5 fruit fly cellular contexts compared by ENCODE assay signal in genomic region chr3R:5264251-5265098, dm6.
A peak's percentile ranks its signal among the peaks of the same experiment; 100 is the strongest.
TF ChIP-seq lines count a peak whose summit lies in the region.

No protein-coding gene starts in this region.

- no peak for TF ChIP-seq CTCF in whole organism, embryonic (GFP tag; optimal IDR thresholded peaks at IDR 0.05; lab: Kevin White, UChicago)

TF ChIP-seq in whole organism, adult, 20 proteins besides CTCF, POLR2A, EP300 and RAD21 (continues in another document):
- TF ChIP-seq bab1 (GFP tag; optimal IDR thresholded peaks at IDR 0.05; lab: Kevin White, UChicago) (peak; percentile 23), CG14711 (tag; optimal IDR thresholded peaks at IDR 0.05; lab: Kevin White, UChicago) (peak; percentile 1), toe (GFP tag; optimal IDR thresholded peaks at IDR 0.05; lab: Kevin White, UChicago) (peak; percentile 18), CG12768 (GFP tag; optimal IDR thresholded peaks at IDR 0.05; lab: Kevin White, UChicago) (peak; percentile 27), CG1620 (GFP tag; optimal IDR thresholded peaks at IDR 0.05; lab: Kevin White, UChicago) (peak; percentile 29), ovo (GFP tag; optimal IDR thresholded peaks at IDR 0.05; lab: Kevin White, UChicago) (peak; percentile 75), Crg-1 (GFP tag; optimal IDR thresholded peaks at IDR 0.05; lab: Kevin White, UChicago) (no peak), CG7045 (GFP tag; optimal IDR thresholded peaks at IDR 0.05; lab: Kevin White, UChicago) (no peak), cic (GFP tag; optimal IDR thresholded peaks at IDR 0.05; lab: Kevin White, UChicago) (peak; percentile 77), kay (GFP tag; lab: Kevin White, UChicago; ENCODE audit: borderline replicate concordance) (peak; percentile 83), Hr96 (GFP tag; optimal IDR thresholded peaks at IDR 0.05; lab: Kevin White, UChicago) (peak; percentile 66), pad (GFP tag; optimal IDR thresholded peaks at IDR 0.05; lab: Kevin White, UChicago) (peak; percentile 95), CG33017 (tag; optimal IDR thresholded peaks at IDR 0.05; lab: Kevin White, UChicago) (peak; percentile 22), CG11617 (GFP tag; optimal IDR thresholded peaks at IDR 0.05; lab: Kevin White, UChicago) (peak; percentile 72), tj (GFP tag; optimal IDR thresholded peaks at IDR 0.05; lab: Kevin White, UChicago) (peak; percentile 12), Clk (GFP tag; optimal IDR thresholded peaks at IDR 0.05; lab: Kevin White, UChicago) (no peak), CG7101 (tag; optimal IDR thresholded peaks at IDR 0.05; lab: Kevin White, UChicago) (peak; percentile 39), Mnt (GFP tag; optimal IDR thresholded peaks at IDR 0.05; lab: Kevin White, UChicago) (peak; percentile 52)

TF ChIP-seq in whole organism, embryonic, 481 proteins besides CTCF, POLR2A, EP300 and RAD21 (continues in another document):
- TF ChIP-seq nerfin-1 (tag; optimal IDR thresholded peaks at IDR 0.05; lab: Kevin White, UChicago): no peak
- TF ChIP-seq prd (optimal IDR thresholded peaks at IDR 0.05; lab: Kevin White, UChicago): no peak
- no peak for TF ChIP-seq prd (GFP tag; IDR thresholded peaks at IDR 0.05; lab: Robert Waterston, UW)
- peak; percentile 24 for TF ChIP-seq CG12299 (tag; optimal IDR thresholded peaks at IDR 0.05; lab: Kevin White, UChicago)
- TF ChIP-seq CG13296 (GFP tag; optimal IDR thresholded peaks at IDR 0.05; lab: Kevin White, UChicago): peak; percentile 54
- no peak for TF ChIP-seq CG3838 (GFP tag; optimal IDR thresholded peaks at IDR 0.05; lab: Kevin White, UChicago)
- peak; percentile 31 for TF ChIP-seq CG33213 (GFP tag; optimal IDR thresholded peaks at IDR 0.05; lab: Kevin White, UChicago)
- TF ChIP-seq org-1 (GFP tag; optimal IDR thresholded peaks at IDR 0.05; lab: Kevin White, UChicago): peak; percentile 43
- TF ChIP-seq Kr (GFP tag; optimal IDR thresholded peaks at IDR 0.05; lab: Kevin White, UChicago): no peak
- TF ChIP-seq Xbp1 (GFP tag; optimal IDR thresholded peaks at IDR 0.05; lab: Kevin White, UChicago): no peak
- no peak for TF ChIP-seq Lhr (GFP tag; optimal IDR thresholded peaks at IDR 0.05; lab: Kevin White, UChicago)
- no peak for TF ChIP-seq Nf-YB (GFP tag; optimal IDR thresholded peaks at IDR 0.05; lab: Kevin White, UChicago)
- no peak for TF ChIP-seq rib (GFP tag; IDR thresholded peaks at IDR 0.05; lab: Robert Waterston, UW)
- no peak; the same call in 1 of the 2 replicates for TF ChIP-seq lmd (GFP tag; IDR thresholded peaks at IDR 0.05; lab: Robert Waterston, UW)
- TF ChIP-seq Opbp (GFP tag; IDR thresholded peaks at IDR 0.05; lab: Robert Waterston, UW; ENCODE audit: partially characterized antibody): 0 out of 3 replicates have a peak, but pooled peaks have one; percentile 37
- TF ChIP-seq ase (GFP tag; IDR thresholded peaks at IDR 0.05; lab: Robert Waterston, UW): no peak
- TF ChIP-seq CG2129 (GFP tag; IDR thresholded peaks at IDR 0.05; lab: Robert Waterston, UW; ENCODE audit: partially characterized antibody): no peak
- peak; percentile 76 for TF ChIP-seq CG3163 (GFP tag; optimal IDR thresholded peaks at IDR 0.05; lab: Kevin White, UChicago)

TF ChIP-seq in whole organism, prepupa, 60 proteins besides CTCF, POLR2A, EP300 and RAD21 (continues in another document):
- TF ChIP-seq CG10669 (GFP tag; optimal IDR thresholded peaks at IDR 0.05; lab: Kevin White, UChicago): peak; percentile 52
- TF ChIP-seq dsx (GFP tag; optimal IDR thresholded peaks at IDR 0.05; lab: Kevin White, UChicago; ENCODE audit: poor library complexity, severe bottlenecking): peak; percentile 10
- TF ChIP-seq Eip75B (GFP tag; optimal IDR thresholded peaks at IDR 0.05; lab: Kevin White, UChicago): peak; percentile 43
- peak; percentile 55 for TF ChIP-seq CG34406 (GFP tag; optimal IDR thresholded peaks at IDR 0.05; lab: Kevin White, UChicago)
- peak; percentile 49 for TF ChIP-seq Hr39 (GFP tag; optimal IDR thresholded peaks at IDR 0.05; lab: Kevin White, UChicago)
- no peak for TF ChIP-seq CG15336 (GFP tag; IDR thresholded peaks at IDR 0.05; lab: Robert Waterston, UW)
- peak; percentile 49 for TF ChIP-seq CG31627 (GFP tag; optimal IDR thresholded peaks at IDR 0.05; lab: Kevin White, UChicago)
- peak; percentile 56 for TF ChIP-seq fkh (GFP tag; optimal IDR thresholded peaks at IDR 0.05; lab: Kevin White, UChicago)
- TF ChIP-seq Lpt (GFP tag; optimal IDR thresholded peaks at IDR 0.05; lab: Kevin White, UChicago): no peak
- TF ChIP-seq Ets21C (GFP tag; optimal IDR thresholded peaks at IDR 0.05; lab: Kevin White, UChicago): peak; percentile 44
- peak; percentile 4 for TF ChIP-seq dac (GFP tag; optimal IDR thresholded peaks at IDR 0.05; lab: Kevin White, UChicago)
- peak; percentile 1 for TF ChIP-seq CG8632 (GFP tag; optimal IDR thresholded peaks at IDR 0.05; lab: Kevin White, UChicago)
- peak; percentile 55 for TF ChIP-seq Met (GFP tag; optimal IDR thresholded peaks at IDR 0.05; lab: Kevin White, UChicago)
- no peak for TF ChIP-seq Hr38 (GFP tag; optimal IDR thresholded peaks at IDR 0.05; lab: Kevin White, UChicago)
- TF ChIP-seq Hr4 (GFP tag; optimal IDR thresholded peaks at IDR 0.05; lab: Kevin White, UChicago): peak; percentile 50
- TF ChIP-seq CG32006 (GFP tag; optimal IDR thresholded peaks at IDR 0.05; lab: Kevin White, UChicago): peak; percentile 67
- peak; percentile 43 for TF ChIP-seq spab (GFP tag; optimal IDR thresholded peaks at IDR 0.05; lab: Kevin White, UChicago)
- TF ChIP-seq CG7368 (GFP tag; optimal IDR thresholded peaks at IDR 0.05; lab: Kevin White, UChicago): peak; percentile 11
- peak; percentile 49 for TF ChIP-seq lz (GFP tag; optimal IDR thresholded peaks at IDR 0.05; lab: Kevin White, UChicago)

TF ChIP-seq in whole organism, pupa, 21 proteins besides CTCF, POLR2A, EP300 and RAD21:
- no peak for TF ChIP-seq EcR (GFP tag; optimal IDR thresholded peaks at IDR 0.05; lab: Kevin White, UChicago)
- TF ChIP-seq rn (GFP tag; IDR thresholded peaks at IDR 0.05; lab: Robert Waterston, UW): no peak
- TF ChIP-seq CG8159 (tag; optimal IDR thresholded peaks at IDR 0.05; lab: Kevin White, UChicago): peak; percentile 70
- peak; percentile 53 for TF ChIP-seq CG15710 (tag; optimal IDR thresholded peaks at IDR 0.05; lab: Kevin White, UChicago)
- no peak for TF ChIP-seq CG13204 (GFP tag; optimal IDR thresholded peaks at IDR 0.05; lab: Kevin White, UChicago)
- no peak; the same call in 1 of the 2 replicates for TF ChIP-seq Ets98B (GFP tag; IDR thresholded peaks at IDR 0.05; lab: Robert Waterston, UW)
- peak; percentile 44; the same call in 1 of the 3 replicates for TF ChIP-seq CG4496 (GFP tag; IDR thresholded peaks at IDR 0.05; lab: Robert Waterston, UW)
- TF ChIP-seq Snoo (tag; optimal IDR thresholded peaks at IDR 0.05; lab: Kevin White, UChicago): peak; percentile 54
- TF ChIP-seq CG32121 (GFP tag; IDR thresholded peaks at IDR 0.05; lab: Robert Waterston, UW): no peak
- peak; percentile 33 for TF ChIP-seq CG17806 (tag; optimal IDR thresholded peaks at IDR 0.05; lab: Kevin White, UChicago)
- TF ChIP-seq gl (tag; optimal IDR thresholded peaks at IDR 0.05; lab: Kevin White, UChicago): peak; percentile 38
- peak; percentile 53 for TF ChIP-seq CG8301 (tag; optimal IDR thresholded peaks at IDR 0.05; lab: Kevin White, UChicago)
- no peak for TF ChIP-seq fd96Ca (GFP tag; IDR thresholded peaks at IDR 0.05; lab: Robert Waterston, UW)
- peak; percentile 52 for TF ChIP-seq Pif1B (GFP tag; optimal IDR thresholded peaks at IDR 0.05; lab: Kevin White, UChicago)
- TF ChIP-seq CG14655 (GFP tag; optimal IDR thresholded peaks at IDR 0.05; lab: Kevin White, UChicago): peak; percentile 64
- no peak for TF ChIP-seq CG10348 (GFP tag; IDR thresholded peaks at IDR 0.05; lab: Robert Waterston, UW)
- peak; percentile 29 for TF ChIP-seq Pif1A (GFP tag; optimal IDR thresholded peaks at IDR 0.05; lab: Kevin White, UChicago)
- peak; percentile 44 for TF ChIP-seq CG9948 (tag; optimal IDR thresholded peaks at IDR 0.05; lab: Kevin White, UChicago)
- peak; percentile 26; the same call in 1 of the 2 replicates for TF ChIP-seq CG12605 (GFP tag; IDR thresholded peaks at IDR 0.05; lab: Robert Waterston, UW)
- no peak for TF ChIP-seq D1 (tag; optimal IDR thresholded peaks at IDR 0.05; lab: Kevin White, UChicago)
- peak; percentile 50 for TF ChIP-seq CG34367 (tag; optimal IDR thresholded peaks at IDR 0.05; lab: Kevin White, UChicago)

TF ChIP-seq in whole organism, wandering third instar larva, 38 proteins besides CTCF, POLR2A, EP300 and RAD21 (continues in another document):
- TF ChIP-seq dmrt93B (GFP tag; optimal IDR thresholded peaks at IDR 0.05; lab: Kevin White, UChicago) (peak; percentile 30), Myc (optimal IDR thresholded peaks at IDR 0.05; lab: Kevin White, UChicago) (peak; percentile 97), CrebA (GFP tag; optimal IDR thresholded peaks at IDR 0.05; lab: Kevin White, UChicago; ENCODE audit: borderline replicate concordance) (no peak), Hr78 (GFP tag; optimal IDR thresholded peaks at IDR 0.05; lab: Kevin White, UChicago) (no peak), GATAd (GFP tag; optimal IDR thresholded peaks at IDR 0.05; lab: Kevin White, UChicago) (no peak), tai (GFP tag; optimal IDR thresholded peaks at IDR 0.05; lab: Kevin White, UChicago) (no peak), Mio (GFP tag; optimal IDR thresholded peaks at IDR 0.05; lab: Kevin White, UChicago) (no peak), sv (GFP tag; optimal IDR thresholded peaks at IDR 0.05; lab: Kevin White, UChicago) (no peak), psq (GFP tag; optimal IDR thresholded peaks at IDR 0.05; lab: Kevin White, UChicago) (no peak), ey (GFP tag; optimal IDR thresholded peaks at IDR 0.05; lab: Kevin White, UChicago) (peak; percentile 55), dsf (GFP tag; optimal IDR thresholded peaks at IDR 0.05; lab: Kevin White, UChicago; ENCODE audit: borderline replicate concordance) (no peak), dl (GFP tag; optimal IDR thresholded peaks at IDR 0.05; lab: Kevin White, UChicago; ENCODE audit: insufficient read depth in 1 of 2, partially characterized antibody in 2 of 2) (peak; percentile 57 to 72), Sp1 (GFP tag; optimal IDR thresholded peaks at IDR 0.05; lab: Kevin White, UChicago) (peak; percentile 55), pan (optimal IDR thresholded peaks at IDR 0.05; lab: Kevin White, UChicago) (no peak), Hr83 (GFP tag; optimal IDR thresholded peaks at IDR 0.05; lab: Kevin White, UChicago; ENCODE audit: poor library complexity, severe bottlenecking) (peak; percentile 27), CG9705 (GFP tag; optimal IDR thresholded peaks at IDR 0.05; lab: Kevin White, UChicago) (no peak), foxo (GFP tag; optimal IDR thresholded peaks at IDR 0.05; lab: Kevin White, UChicago) (peak in 1 of 2 experiments; percentile 60), Hnf4 (GFP tag; optimal IDR thresholded peaks at IDR 0.05; lab: Kevin White, UChicago) (peak; percentile 7), N (GFP tag; optimal IDR thresholded peaks at IDR 0.05; lab: Kevin White, UChicago) (no peak), woc (GFP tag; optimal IDR thresholded peaks at IDR 0.05; lab: Kevin White, UChicago) (peak; percentile 90), jim (GFP tag; optimal IDR thresholded peaks at IDR 0.05; lab: Kevin White, UChicago) (no peak), Dfd (GFP tag; optimal IDR thresholded peaks at IDR 0.05; lab: Kevin White, UChicago) (no peak), Dif (GFP tag; optimal IDR thresholded peaks at IDR 0.05; lab: Kevin White, UChicago; ENCODE audit: partially characterized antibody) (peak; percentile 83)
